Fruit fly (Drosophila melanogaster): ENCODE results near the gene Acbp4.

Acbp4 gene

DNA sequence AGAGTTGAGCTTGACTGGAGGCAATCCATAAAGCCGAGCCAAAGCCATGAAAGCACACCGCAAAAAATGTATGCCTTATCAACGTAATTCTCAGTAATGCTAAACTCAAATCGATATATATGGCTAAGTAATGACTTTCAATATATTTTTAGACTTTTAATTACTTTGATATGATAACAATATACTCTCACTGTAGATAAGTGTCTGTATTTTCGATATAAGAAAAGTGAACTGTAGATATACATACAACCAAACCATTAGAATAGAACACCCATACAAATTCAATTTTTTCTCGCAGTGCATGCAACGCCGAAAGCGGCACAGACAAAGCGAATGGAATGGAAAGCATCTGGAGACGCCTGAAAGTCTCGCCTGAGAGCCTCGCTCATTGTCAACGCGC is 25.6 kb upstream of the Acbp4 start:
- TF ChIP-seq br (GFP tag; optimal IDR thresholded peaks at IDR 0.05) (peak; percentile 34), Myc (optimal IDR thresholded peaks at IDR 0.05) (no peak), Dif (GFP tag; optimal IDR thresholded peaks at IDR 0.05; ENCODE audit: partially characterized antibody) (no peak), foxo (GFP tag; optimal IDR thresholded peaks at IDR 0.05) (peak in 1 of 2 experiments; percentile 44), Sp1 (GFP tag; optimal IDR thresholded peaks at IDR 0.05) (peak; percentile 63), dmrt93B (GFP tag; optimal IDR thresholded peaks at IDR 0.05) (peak; percentile 38), dl (GFP tag; optimal IDR thresholded peaks at IDR 0.05; ENCODE audit: insufficient read depth in 1 of 2, partially characterized antibody in 2 of 2) (no peak), sv (GFP tag; optimal IDR thresholded peaks at IDR 0.05) (no peak), woc (GFP tag; optimal IDR thresholded peaks at IDR 0.05) (peak; percentile 33), usp (GFP tag; optimal IDR thresholded peaks at IDR 0.05) (no peak), h (GFP tag; optimal IDR thresholded peaks at IDR 0.05) (peak; percentile 63), OdsH (GFP tag; optimal IDR thresholded peaks at IDR 0.05) (peak; percentile 62), lola (GFP tag; optimal IDR thresholded peaks at IDR 0.05) (no peak), Hr78 (GFP tag; optimal IDR thresholded peaks at IDR 0.05) (no peak), rgr (GFP tag; optimal IDR thresholded peaks at IDR 0.05) (peak; percentile 42), ey (GFP tag; optimal IDR thresholded peaks at IDR 0.05) (peak; percentile 66), Rel (GFP tag; optimal IDR thresholded peaks at IDR 0.05) (no peak), Rel (tag; optimal IDR thresholded peaks at IDR 0.05) (no peak), CrebA (GFP tag; optimal IDR thresholded peaks at IDR 0.05; ENCODE audit: borderline replicate concordance) (no peak), tai (GFP tag; optimal IDR thresholded peaks at IDR 0.05) (no peak), CG32264 (GFP tag; optimal IDR thresholded peaks at IDR 0.05) (no peak), Abd-B (GFP tag; optimal IDR thresholded peaks at IDR 0.05) (no peak), sage (GFP tag; optimal IDR thresholded peaks at IDR 0.05) (no peak), psq (GFP tag; optimal IDR thresholded peaks at IDR 0.05) (peak; percentile 30), Mio (GFP tag; optimal IDR thresholded peaks at IDR 0.05) (no peak), dsf (GFP tag; optimal IDR thresholded peaks at IDR 0.05; ENCODE audit: borderline replicate concordance) (no peak), fru (GFP tag; optimal IDR thresholded peaks at IDR 0.05) (peak; percentile 70), CG9705 (GFP tag; optimal IDR thresholded peaks at IDR 0.05) (no peak), pan (optimal IDR thresholded peaks at IDR 0.05) (no peak), Jra (GFP tag; optimal IDR thresholded peaks at IDR 0.05) (no peak), HLH106 (tag; optimal IDR thresholded peaks at IDR 0.05) (peak; percentile 60), Hr83 (GFP tag; optimal IDR thresholded peaks at IDR 0.05; ENCODE audit: poor library complexity, severe bottlenecking) (no peak), brk (GFP tag; optimal IDR thresholded peaks at IDR 0.05) (peak; percentile 48), Vsx2 (GFP tag; optimal IDR thresholded peaks at IDR 0.05; ENCODE audit: partially characterized antibody) (no peak), Hnf4 (GFP tag; optimal IDR thresholded peaks at IDR 0.05) (peak; percentile 41), GATAd (GFP tag; optimal IDR thresholded peaks at IDR 0.05) (no peak), jim (GFP tag; optimal IDR thresholded peaks at IDR 0.05) (no peak), Dfd (GFP tag; optimal IDR thresholded peaks at IDR 0.05) (no peak)

DNA sequence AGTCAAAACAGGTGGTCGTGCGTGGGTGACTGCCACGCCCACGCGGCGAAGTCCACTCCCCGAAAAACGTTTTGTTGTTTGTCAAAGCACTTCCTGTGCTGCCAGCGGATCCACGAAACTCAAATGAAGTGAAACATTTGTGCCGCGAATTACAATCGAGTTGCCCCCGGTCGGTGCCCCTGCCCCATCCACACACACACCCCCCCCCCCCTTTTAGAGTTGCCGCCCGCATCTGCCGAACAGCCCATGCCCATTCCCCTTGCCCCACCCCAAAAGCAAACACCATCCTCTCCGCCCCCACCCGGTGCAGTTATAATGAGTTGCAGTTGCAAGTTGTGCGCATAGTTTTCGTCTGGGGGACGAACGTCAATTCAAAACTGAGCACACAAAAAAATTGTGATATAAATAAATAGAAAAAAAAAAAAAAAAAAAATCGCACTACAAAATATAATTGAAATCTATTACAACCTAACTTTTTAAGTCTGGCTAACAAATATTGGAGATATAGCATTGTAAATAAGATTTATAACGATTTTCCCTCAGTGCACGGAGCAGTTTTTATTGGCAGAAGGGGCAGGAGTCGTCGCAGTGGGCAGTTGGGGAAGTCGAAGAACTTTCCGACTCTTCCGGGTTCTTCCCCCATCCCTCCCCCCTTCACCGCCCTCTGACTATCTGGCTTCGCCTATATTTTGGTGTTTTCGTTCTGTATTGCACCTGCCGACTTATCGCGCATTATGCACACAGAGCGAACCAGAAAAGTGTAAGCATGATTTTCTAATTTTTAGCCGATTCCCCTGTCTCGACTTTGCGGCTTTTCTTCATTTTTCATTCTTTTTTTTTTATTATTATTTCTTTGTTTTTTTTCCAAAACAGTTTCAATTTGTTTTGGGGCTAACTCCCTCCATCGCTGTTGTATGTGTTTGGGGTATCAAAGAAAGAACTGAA is 23.7 kb upstream of the Acbp4 start:
- TF ChIP-seq sv (GFP tag; optimal IDR thresholded peaks at IDR 0.05) (peak; percentile 10), Vsx2 (GFP tag; optimal IDR thresholded peaks at IDR 0.05; ENCODE audit: partially characterized antibody) (no peak), CrebA (GFP tag; optimal IDR thresholded peaks at IDR 0.05; ENCODE audit: borderline replicate concordance) (no peak), Myc (optimal IDR thresholded peaks at IDR 0.05) (no peak), lola (GFP tag; optimal IDR thresholded peaks at IDR 0.05) (no peak), Dfd (GFP tag; optimal IDR thresholded peaks at IDR 0.05) (peak; percentile 74), ey (GFP tag; optimal IDR thresholded peaks at IDR 0.05) (peak; percentile 5), Jra (GFP tag; optimal IDR thresholded peaks at IDR 0.05) (no peak), rgr (GFP tag; optimal IDR thresholded peaks at IDR 0.05) (no peak), jim (GFP tag; optimal IDR thresholded peaks at IDR 0.05) (no peak)
